Fruit fly (Drosophila melanogaster): Measurements from ENCODE around the gene CG43610.

CG43610 gene

DNA sequence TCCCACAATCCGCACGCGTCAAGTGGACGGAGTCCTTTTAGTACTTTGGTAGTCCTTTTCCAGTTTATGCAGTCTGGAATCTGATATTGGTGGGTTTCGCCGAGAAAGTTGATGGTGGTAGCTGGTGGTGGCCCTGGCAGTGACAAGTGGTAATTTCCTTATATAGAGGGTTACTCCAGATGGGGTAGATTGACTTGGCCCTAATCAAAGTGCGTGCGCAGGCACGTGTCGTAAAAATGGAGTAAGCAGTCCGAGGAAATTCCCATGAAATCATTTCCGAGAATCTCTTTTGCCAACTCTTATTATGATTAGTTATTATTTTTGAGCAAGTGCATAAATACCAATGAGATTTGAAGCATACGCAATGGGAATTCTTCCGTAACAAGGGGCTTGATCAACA lies 44.4 kb downstream of the CG43610 start:
- no peak for TF ChIP-seq Clk (GFP tag; optimal IDR thresholded peaks at IDR 0.05)
- no peak for TF ChIP-seq CG12768 (GFP tag; optimal IDR thresholded peaks at IDR 0.05)
- TF ChIP-seq cic (GFP tag; optimal IDR thresholded peaks at IDR 0.05), result no peak
- TF ChIP-seq bab1 (GFP tag; optimal IDR thresholded peaks at IDR 0.05), result no peak
- no peak for TF ChIP-seq toe (GFP tag; optimal IDR thresholded peaks at IDR 0.05)
- TF ChIP-seq CG11617 (GFP tag; optimal IDR thresholded peaks at IDR 0.05), result no peak
- no peak for TF ChIP-seq pad (GFP tag; optimal IDR thresholded peaks at IDR 0.05)
- TF ChIP-seq CG14711 (tag; optimal IDR thresholded peaks at IDR 0.05), result no peak
- TF ChIP-seq CG1620 (GFP tag; optimal IDR thresholded peaks at IDR 0.05), result no peak
- TF ChIP-seq CG7045 (GFP tag; optimal IDR thresholded peaks at IDR 0.05), result no peak

All from whole organism, adult.